Worm (Caenorhabditis elegans) whole organism, mixed stage, embryonic: ENCODE results near the gene Y44A6C.2.

ENCODE experiments used
- M03D4.4 ChIP-seq: sonication (generic microtip); optimal IDR thresholded peaks from 2 replicates; lab custom pipeline; 2017; ENCODE audit warnings: mild to moderate bottlenecking, missing genetic modification characterization, missing compliant biosample characterization
- bed-3 ChIP-seq: fragments of 200-800 bp; sonication (Bioruptor generic); optimal IDR thresholded peaks from 3 replicates; lab custom pipeline; 2018; ENCODE audit warnings: mild to moderate bottlenecking, missing genetic modification characterization, moderate library complexity, missing compliant biosample characterization
- blmp-1 ChIP-seq: fragments of 150-350 bp; optimal IDR thresholded peaks from 2 replicates; lab custom pipeline; 2014; ENCODE audit warnings: missing biosample characterization, missing genetic modification characterization
- ceh-39 ChIP-seq: fragments of 150-350 bp; optimal IDR thresholded peaks from 2 replicates; lab custom pipeline; 2014; ENCODE audit warnings: missing biosample characterization, missing genetic modification characterization
- ceh-43 ChIP-seq: fragments of 200-800 bp; sonication (Bioruptor generic); optimal IDR thresholded peaks from 2 replicates; lab custom pipeline; 2018; ENCODE audit warnings: mild to moderate bottlenecking, missing genetic modification characterization, moderate library complexity, missing compliant biosample characterization
- cnd-1 ChIP-seq: fragments of 200-800 bp; sonication (Bioruptor generic); optimal IDR thresholded peaks from 2 replicates; lab custom pipeline; 2018; ENCODE audit warnings: mild to moderate bottlenecking, missing genetic modification characterization, missing compliant biosample characterization
- drap-1 ChIP-seq: fragments of 200-800 bp; sonication (Bioruptor generic); optimal IDR thresholded peaks from 3 replicates; lab custom pipeline; 2018; ENCODE audit warnings: mild to moderate bottlenecking, missing genetic modification characterization, missing compliant biosample characterization
- elt-1 ChIP-seq: sonication (generic microtip); optimal IDR thresholded peaks from 2 replicates; lab custom pipeline; 2017; ENCODE audit warnings: missing genetic modification characterization, mild to moderate bottlenecking, missing compliant biosample characterization, antibody characterized with exemption, moderate library complexity, borderline replicate concordance; ENCODE audit not compliant: insufficient read depth
- elt-3 ChIP-seq: fragments of 150-350 bp; optimal IDR thresholded peaks from 2 replicates; lab custom pipeline; 2014; ENCODE audit warnings: missing biosample characterization, missing genetic modification characterization
- ham-2 ChIP-seq: fragments of 200-800 bp; sonication (Bioruptor generic); optimal IDR thresholded peaks from 2 replicates; lab custom pipeline; 2018; ENCODE audit warnings: mild to moderate bottlenecking, missing genetic modification characterization, missing compliant biosample characterization
- hlh-1 ChIP-seq: fragments of 150-350 bp; optimal IDR thresholded peaks from 2 replicates; lab custom pipeline; 2014; ENCODE audit warnings: missing biosample characterization, missing genetic modification reagents, missing genetic modification characterization
- lin-13 ChIP-seq: fragments of 150-350 bp; optimal IDR thresholded peaks from 2 replicates; lab custom pipeline; 2014; ENCODE audit warnings: missing biosample characterization, missing genetic modification characterization
- lsy-2 ChIP-seq: fragments of 150-350 bp; optimal IDR thresholded peaks from 2 replicates; lab custom pipeline; 2014; ENCODE audit warnings: missing biosample characterization, missing genetic modification characterization
- mab-5 ChIP-seq: fragments of 150-350 bp; optimal IDR thresholded peaks from 2 replicates; lab custom pipeline; 2014; ENCODE audit warnings: missing biosample characterization, missing genetic modification characterization
- mep-1 ChIP-seq: fragments of 150-350 bp; optimal IDR thresholded peaks from 2 replicates; lab custom pipeline; 2017; ENCODE audit warnings: missing biosample characterization, missing genetic modification reagents, missing genetic modification characterization, inconsistent platforms
- mls-2 ChIP-seq: sonication (generic microtip); optimal IDR thresholded peaks from 2 replicates; lab custom pipeline; 2016; ENCODE audit warnings: mild to moderate bottlenecking, missing genetic modification characterization, moderate library complexity, missing compliant biosample characterization
- nhr-12 ChIP-seq: fragments of 150-350 bp; optimal IDR thresholded peaks from 2 replicates; lab custom pipeline; 2014; ENCODE audit warnings: missing biosample characterization, missing genetic modification characterization
- nhr-2 ChIP-seq: fragments of 150-350 bp; optimal IDR thresholded peaks from 2 replicates; lab custom pipeline; 2014; ENCODE audit warnings: missing biosample characterization, missing genetic modification characterization
- nhr-237 ChIP-seq: fragments of 150-350 bp; optimal IDR thresholded peaks from 2 replicates; lab custom pipeline; 2014; ENCODE audit warnings: missing biosample characterization, missing genetic modification characterization
- nhr-28 ChIP-seq: fragments of 150-350 bp; optimal IDR thresholded peaks from 2 replicates; lab custom pipeline; 2014; ENCODE audit warnings: missing biosample characterization, missing genetic modification characterization
- pha-4 ChIP-seq: fragments of 150-350 bp; optimal IDR thresholded peaks from 2 replicates; lab custom pipeline; 2018; ENCODE audit warnings: missing biosample characterization, missing genetic modification reagents, missing genetic modification characterization
- sptf-1 ChIP-seq: sonication (generic microtip); optimal IDR thresholded peaks from 2 replicates; lab custom pipeline; 2017; ENCODE audit warnings: mild to moderate bottlenecking, missing genetic modification characterization, moderate library complexity, missing compliant biosample characterization
- tbx-8 ChIP-seq: fragments of 200-800 bp; sonication (Bioruptor generic); optimal IDR thresholded peaks from 2 replicates; lab custom pipeline; 2018; ENCODE audit warnings: mild to moderate bottlenecking, missing genetic modification characterization, moderate library complexity, missing compliant biosample characterization
- unc-120 ChIP-seq: sonication (generic microtip); optimal IDR thresholded peaks from 2 replicates; lab custom pipeline; 2017; ENCODE audit warnings: missing genetic modification characterization, missing compliant biosample characterization; ENCODE audit not compliant: poor library complexity, severe bottlenecking
- unc-39 ChIP-seq: fragments of 150-350 bp; optimal IDR thresholded peaks from 2 replicates; lab custom pipeline; 2014; ENCODE audit warnings: missing biosample characterization, missing genetic modification characterization
- unc-62 ChIP-seq: fragments of 150-350 bp; optimal IDR thresholded peaks from 2 replicates; lab custom pipeline; 2014; ENCODE audit warnings: missing biosample characterization, missing genetic modification reagents, missing genetic modification characterization
- zip-8 ChIP-seq: fragments of 150-350 bp; optimal IDR thresholded peaks from 2 replicates; lab custom pipeline; 2014; ENCODE audit warnings: missing biosample characterization, missing genetic modification characterization

Gene Y44A6C.2

DNA sequence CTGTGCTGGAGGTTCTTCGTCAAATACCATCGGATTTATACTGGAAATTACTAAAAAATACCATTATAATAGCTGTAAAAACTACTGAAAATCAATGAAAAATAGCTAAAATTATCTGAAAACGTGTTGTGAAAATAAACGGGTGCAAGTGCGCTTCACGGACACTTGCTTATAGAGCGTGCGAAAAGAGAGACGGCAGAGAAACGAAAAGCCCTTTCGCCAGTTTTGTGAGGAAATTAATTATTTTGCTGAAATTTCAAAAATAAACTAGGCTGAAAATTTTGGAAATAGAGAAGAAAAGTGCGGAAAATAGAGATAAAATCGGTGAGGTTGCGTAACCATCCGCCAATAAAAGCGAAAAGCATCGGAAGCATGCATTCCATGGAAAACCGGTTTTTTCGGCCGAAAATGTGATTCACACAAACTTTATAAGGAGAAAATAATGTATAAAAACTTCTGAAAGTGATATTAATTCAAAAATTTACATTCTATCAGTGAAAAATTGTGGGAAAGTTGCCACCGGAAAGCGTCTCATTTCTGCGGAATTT, 22.3 kb downstream of the Y44A6C.2 start, which contains the start of gene dnj-25:
Gene dnj-25 (minus strand): TSS at position 57 of the 548 bp plus-strand sequence.
- TF ChIP-seq hlh-1 (peak; percentile 9), unc-62 (no peak), mep-1 (tag; lab: Kevin White, UChicago) (peak; percentile 29)
- TF ChIP-seq, all 35 proteins: peak for 2

DNA sequence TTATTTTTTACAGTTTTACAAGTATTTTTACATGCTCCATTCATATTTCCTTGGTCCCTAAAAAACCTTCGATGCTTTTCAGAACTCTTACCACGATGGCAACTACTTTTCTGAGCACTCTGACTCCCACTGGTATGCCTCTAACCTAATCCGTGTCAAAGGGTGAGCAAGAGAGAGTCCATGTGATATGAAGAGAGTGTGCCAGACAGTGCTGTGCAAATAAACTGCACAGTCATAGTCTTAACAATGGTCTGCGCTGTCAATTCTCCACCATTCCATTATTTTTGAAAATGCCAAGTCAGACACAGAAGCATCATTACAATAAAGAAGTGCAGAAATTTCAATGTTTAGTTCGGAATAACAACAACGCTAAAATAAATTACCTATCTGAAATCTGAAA, 23.2 kb downstream of the Y44A6C.2 start:
- TF ChIP-seq pha-4 (tag; lab: Kevin White, UChicago) (peak; percentile 98), cnd-1 (tag; lab: Kevin White, UChicago) (no peak), ham-2 (no peak), lin-13 (tag; lab: Kevin White, UChicago) (no peak), sptf-1 (tag; lab: Kevin White, UChicago) (no peak)

ce11 chrV:20746805-20747204, 24.8 kb downstream of the Y44A6C.2 start:
- peak; percentile 84 for TF ChIP-seq pha-4 (tag; lab: Kevin White, UChicago)
- TF ChIP-seq blmp-1 (tag; lab: Kevin White, UChicago), result no peak
- TF ChIP-seq lin-13 (tag; lab: Kevin White, UChicago), result no peak

- no peak for TF ChIP-seq nhr-28
- no peak for TF ChIP-seq nhr-237 (tag; lab: Kevin White, UChicago)
- no peak for TF ChIP-seq mep-1 (tag; lab: Kevin White, UChicago)
- no peak for TF ChIP-seq nhr-2 (tag; lab: Kevin White, UChicago)
- TF ChIP-seq, all 35 proteins: peak for 0
Measured at ce11 chrV:20747964-20748363, 25.9 kb downstream of the Y44A6C.2 start.

DNA sequence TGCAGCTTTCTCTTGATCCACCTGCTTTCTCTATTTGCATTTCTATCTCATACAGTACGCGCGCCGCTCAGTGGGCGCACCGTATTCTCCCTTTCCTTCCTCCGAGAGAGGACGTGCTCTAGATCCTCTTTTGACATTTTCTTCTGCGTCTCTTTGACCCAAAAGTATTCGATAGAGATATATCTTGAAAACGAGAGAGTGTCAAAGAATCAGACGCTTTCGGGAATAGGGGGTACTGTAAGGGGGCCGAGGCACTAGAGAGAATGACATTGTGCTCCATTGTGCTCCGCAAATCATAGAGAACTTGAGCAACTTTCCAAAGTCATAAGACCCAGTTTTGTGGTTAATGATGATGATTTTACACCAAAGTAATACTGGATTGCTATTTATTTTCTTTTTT, 27.1 kb downstream of the Y44A6C.2 start:
- no peak for TF ChIP-seq unc-62
- no peak for TF ChIP-seq lin-13 (tag; lab: Kevin White, UChicago)
- TF ChIP-seq lsy-2, result peak; percentile 73
- TF ChIP-seq unc-39 (tag; lab: Kevin White, UChicago), result no peak
- no peak for TF ChIP-seq mls-2 (tag; lab: Kevin White, UChicago)
- peak; percentile 2 for TF ChIP-seq mep-1 (tag; lab: Kevin White, UChicago)
- peak; percentile 100 for TF ChIP-seq pha-4 (tag; lab: Kevin White, UChicago)
- TF ChIP-seq nhr-237 (tag; lab: Kevin White, UChicago), result peak; percentile 45
- TF ChIP-seq drap-1 (GFP tag; lab: Kevin White, UChicago), result peak; percentile 46
- TF ChIP-seq, all 35 proteins: peak for 5

- TF ChIP-seq mab-5 (tag; lab: Kevin White, UChicago) (no peak), pha-4 (tag; lab: Kevin White, UChicago) (peak; percentile 93)
- TF ChIP-seq, all 35 proteins: peak for 1
Measured at ce11 chrV:20752609-20753102, 30.6 kb downstream of the Y44A6C.2 start, which contains the start of gene pha-4. Gene pha-4, plus strand, starts transcription at chrV:20753052.

ce11 chrV:20753838-20754503, 31.9 kb downstream of the Y44A6C.2 start:
- TF ChIP-seq zip-8 (tag; lab: Kevin White, UChicago), result no peak
- no peak for TF ChIP-seq elt-3 (tag; lab: Kevin White, UChicago)
- TF ChIP-seq pha-4 (tag; lab: Kevin White, UChicago), result peak; percentile 89

DNA sequence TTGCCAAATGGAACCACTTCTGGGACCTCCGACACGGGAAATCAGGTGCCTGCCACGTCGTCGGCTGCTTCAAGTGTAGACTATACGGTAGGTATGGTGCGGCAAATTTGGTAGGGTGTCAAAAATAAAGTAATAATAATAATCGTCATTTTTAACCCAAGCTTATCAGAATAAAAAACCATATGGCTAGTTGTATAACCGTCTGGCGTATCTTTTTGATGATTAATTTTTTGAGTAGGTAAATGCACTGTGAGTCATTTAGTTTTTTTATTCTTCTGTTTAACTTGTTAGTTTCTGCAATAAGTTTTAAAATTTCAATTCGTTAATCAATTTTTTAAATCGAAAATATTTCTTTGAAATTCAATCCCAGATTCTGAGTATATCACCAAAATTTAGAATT, 33.5 kb downstream of the Y44A6C.2 start:
- no peak for TF ChIP-seq lsy-2
- TF ChIP-seq cnd-1 (tag; lab: Kevin White, UChicago), result no peak
- TF ChIP-seq mab-5 (tag; lab: Kevin White, UChicago), result no peak
- no peak for TF ChIP-seq bed-3
- TF ChIP-seq nhr-2 (tag; lab: Kevin White, UChicago), result no peak
- TF ChIP-seq nhr-12 (tag; lab: Kevin White, UChicago), result no peak
- no peak for TF ChIP-seq M03D4.4 (tag; lab: Kevin White, UChicago)
- TF ChIP-seq elt-1 (tag; lab: Kevin White, UChicago), result no peak
- TF ChIP-seq tbx-8 (GFP tag; lab: Kevin White, UChicago), result no peak
- no peak for TF ChIP-seq blmp-1 (tag; lab: Kevin White, UChicago)
- no peak for TF ChIP-seq nhr-237 (tag; lab: Kevin White, UChicago)
- no peak for TF ChIP-seq sptf-1 (tag; lab: Kevin White, UChicago)
- no peak for TF ChIP-seq ham-2
- no peak for TF ChIP-seq ceh-43 (GFP tag; lab: Kevin White, UChicago)
- no peak for TF ChIP-seq hlh-1
- TF ChIP-seq ceh-39 (tag; lab: Kevin White, UChicago), result no peak
- TF ChIP-seq unc-120 (tag; lab: Kevin White, UChicago), result no peak
- TF ChIP-seq, all 35 proteins: peak for 0
